Worm (Caenorhabditis elegans) whole organism, late embryonic: ENCODE data around the gene C05G5.3.

Experiments used
- C08G9.2 ChIP-seq: sonication (generic microtip); optimal IDR thresholded peaks from 2 replicates; lab custom pipeline; 2016; ENCODE audit warnings: mild to moderate bottlenecking, missing genetic modification characterization, moderate library complexity, missing compliant biosample characterization
- ceh-30 ChIP-seq: fragments of 150-350 bp; optimal IDR thresholded peaks from 2 replicates; lab custom pipeline; 2014; ENCODE audit warnings: missing biosample characterization, missing genetic modification characterization
- nhr-11 ChIP-seq: fragments of 150-350 bp; optimal IDR thresholded peaks from 2 replicates; lab custom pipeline; 2014; ENCODE audit warnings: missing biosample characterization, missing genetic modification characterization
- sox-2 ChIP-seq: fragments of 200-800 bp; sonication (Bioruptor generic); IDR thresholded peaks from 2 replicates; pipeline ENCODE4 v1.3.6; 2022; ENCODE audit warnings: missing genetic modification reagents, missing genetic modification characterization, missing compliant biosample characterization

DNA sequence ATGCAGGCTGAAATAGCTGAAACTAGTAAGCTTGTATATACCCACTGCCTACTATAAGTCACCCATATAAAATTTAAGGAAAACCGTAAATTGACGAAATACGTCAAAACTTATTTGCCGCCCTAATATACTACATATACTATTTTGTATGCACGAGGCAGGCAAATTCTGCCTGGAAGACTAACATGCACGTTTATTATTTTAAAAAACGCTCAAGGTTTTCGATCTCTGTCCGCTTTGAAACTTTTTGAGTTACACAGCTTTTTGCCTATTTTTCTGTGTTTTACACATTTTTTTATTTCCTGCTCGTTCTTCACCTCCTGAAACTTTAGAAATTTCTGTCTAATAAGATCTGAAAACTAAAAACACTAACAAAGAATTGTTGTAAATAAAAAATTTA, 8.6 kb downstream of the C05G5.3 start:
- TF ChIP-seq nhr-11 (tag; lab: Kevin White, UChicago) (no peak), sox-2 (GFP tag; lab: Robert Waterston, UW) (no peak), ceh-30 (tag; lab: Kevin White, UChicago) (no peak), C08G9.2 (tag; lab: Kevin White, UChicago) (no peak)
